Fruit fly (Drosophila melanogaster): ENCODE data around the gene Fdx2.

Fdx2 gene

dm6 chr3L:4277796-4278195 is 14.5 kb upstream of the Fdx2 start, which contains the start of gene Ctl1 (continued):
- TF ChIP-seq Hand (GFP tag; optimal IDR thresholded peaks at IDR 0.05) = no peak
- TF ChIP-seq HmgD (GFP tag; optimal IDR thresholded peaks at IDR 0.05) = no peak
- TF ChIP-seq CG9727 (GFP tag; optimal IDR thresholded peaks at IDR 0.05) = no peak
- TF ChIP-seq en (GFP tag; optimal IDR thresholded peaks at IDR 0.05) = no peak
- no peak for TF ChIP-seq Mrtf (GFP tag; IDR thresholded peaks at IDR 0.05)
- no peak for TF ChIP-seq CG30403 (GFP tag; optimal IDR thresholded peaks at IDR 0.05)
- no peak for TF ChIP-seq Ptx1 (GFP tag; IDR thresholded peaks at IDR 0.05)
- TF ChIP-seq CG6683 (GFP tag; optimal IDR thresholded peaks at IDR 0.05) = no peak
- TF ChIP-seq unc-4 (GFP tag; IDR thresholded peaks at IDR 0.05; ENCODE audit: partially characterized antibody) = no peak
- TF ChIP-seq wek (GFP tag; optimal IDR thresholded peaks at IDR 0.05) = no peak
- TF ChIP-seq CG10209 (GFP tag; optimal IDR thresholded peaks at IDR 0.05) = no peak
- TF ChIP-seq hbn (GFP tag; IDR thresholded peaks at IDR 0.05; ENCODE audit: partially characterized antibody) = no peak
- no peak for TF ChIP-seq Hr51 (GFP tag; optimal IDR thresholded peaks at IDR 0.05)
- no peak for TF ChIP-seq Xrp1 (GFP tag; IDR thresholded peaks at IDR 0.05)
- TF ChIP-seq CG31224 (GFP tag; IDR thresholded peaks at IDR 0.05) = no peak
- peak; percentile 84 for TF ChIP-seq CG9797 (GFP tag; optimal IDR thresholded peaks at IDR 0.05)
- TF ChIP-seq CG8924 (tag; optimal IDR thresholded peaks at IDR 0.05) = no peak
- no peak for TF ChIP-seq hb (GFP tag; IDR thresholded peaks at IDR 0.05; ENCODE audit: partially characterized antibody)
- peak; percentile 26; the same call in 1 of the 3 replicates for TF ChIP-seq CG34422 (GFP tag; IDR thresholded peaks at IDR 0.05)
- TF ChIP-seq CG4854 (GFP tag; optimal IDR thresholded peaks at IDR 0.05) = no peak
- no peak for TF ChIP-seq CG7839 (tag; optimal IDR thresholded peaks at IDR 0.05)
- TF ChIP-seq CoRest (tag; optimal IDR thresholded peaks at IDR 0.05) = no peak
- no peak for TF ChIP-seq CG14965 (GFP tag; optimal IDR thresholded peaks at IDR 0.05; ENCODE audit: borderline replicate concordance)
- no peak for TF ChIP-seq CG10147 (GFP tag; optimal IDR thresholded peaks at IDR 0.05)
- no peak for TF ChIP-seq Mad (GFP tag; optimal IDR thresholded peaks at IDR 0.05)
- no peak for TF ChIP-seq kay (GFP tag; optimal IDR thresholded peaks at IDR 0.05)
- TF ChIP-seq zfh2 (GFP tag; optimal IDR thresholded peaks at IDR 0.05) = no peak
- no peak for TF ChIP-seq CG3407 (GFP tag; optimal IDR thresholded peaks at IDR 0.05)
- TF ChIP-seq ken (GFP tag; IDR thresholded peaks at IDR 0.05) = no peak
- TF ChIP-seq tin (GFP tag; optimal IDR thresholded peaks at IDR 0.05) = no peak
- no peak for TF ChIP-seq sug (tag; optimal IDR thresholded peaks at IDR 0.05)
- no peak for TF ChIP-seq CG6689 (GFP tag; IDR thresholded peaks at IDR 0.05)
- peak; percentile 95 for TF ChIP-seq E2f2 (GFP tag; IDR thresholded peaks at IDR 0.05)
- no peak for TF ChIP-seq CG5953 (GFP tag; IDR thresholded peaks at IDR 0.05)
- TF ChIP-seq CG18262 (tag; optimal IDR thresholded peaks at IDR 0.05) = no peak
- TF ChIP-seq CG11247 (GFP tag; IDR thresholded peaks at IDR 0.05) = no peak
- no peak for TF ChIP-seq CG13424 (tag; optimal IDR thresholded peaks at IDR 0.05)
- TF ChIP-seq nom (GFP tag; optimal IDR thresholded peaks at IDR 0.05) = no peak
- no peak for TF ChIP-seq Ssrp (tag; optimal IDR thresholded peaks at IDR 0.05)
- peak; percentile 43 for TF ChIP-seq stwl (tag; optimal IDR thresholded peaks at IDR 0.05)
- TF ChIP-seq Blimp-1 (GFP tag; optimal IDR thresholded peaks at IDR 0.05) = no peak
- TF ChIP-seq CG6791 (GFP tag; IDR thresholded peaks at IDR 0.05; ENCODE audit: partially characterized antibody) = no peak
- TF ChIP-seq CG3065 (GFP tag; optimal IDR thresholded peaks at IDR 0.05) = no peak
- TF ChIP-seq trem (tag; optimal IDR thresholded peaks at IDR 0.05) = peak; percentile 42
- no peak for TF ChIP-seq hth (optimal IDR thresholded peaks at IDR 0.05)
- TF ChIP-seq CG16813 (GFP tag; IDR thresholded peaks at IDR 0.05; ENCODE audit: partially characterized antibody) = no peak
- no peak for TF ChIP-seq CG13894 (tag; optimal IDR thresholded peaks at IDR 0.05)
- TF ChIP-seq bbx (GFP tag; IDR thresholded peaks at IDR 0.05; ENCODE audit: partially characterized antibody) = no peak
- TF ChIP-seq ind (GFP tag; optimal IDR thresholded peaks at IDR 0.05) = no peak
- no peak for TF ChIP-seq klu (GFP tag; IDR thresholded peaks at IDR 0.05)
- TF ChIP-seq CG15601 (tag; optimal IDR thresholded peaks at IDR 0.05) = peak; percentile 20
